Fruit fly (Drosophila melanogaster) whole organism, embryonic: ENCODE data around the gene CG13097.

Experiments
- CG10431 ChIP-seq: fragments of 200-800 bp; sonication (Bioruptor generic); optimal IDR thresholded peaks from 3 replicates; lab custom pipeline; 2018; ENCODE audit warnings: missing biosample characterization, mild to moderate bottlenecking, missing genetic modification characterization
- CG10565 ChIP-seq: fragments of 200-800 bp; sonication (Bioruptor generic); optimal IDR thresholded peaks from 3 replicates; lab custom pipeline; 2016; ENCODE audit warnings: missing biosample characterization, mild to moderate bottlenecking, missing genetic modification characterization
- CG10654 ChIP-seq: fragments of 200-800 bp; sonication (Bioruptor generic); optimal IDR thresholded peaks from 2 replicates; lab custom pipeline; 2016; ENCODE audit warnings: missing biosample characterization, missing genetic modification characterization
- CG10979 ChIP-seq: fragments of 200-800 bp; sonication (Bioruptor generic); optimal IDR thresholded peaks from 2 replicates; lab custom pipeline; 2018; ENCODE audit warnings: missing biosample characterization, mild to moderate bottlenecking, missing genetic modification characterization, moderate library complexity
- CG14014 ChIP-seq: fragments of 200-800 bp; sonication (Bioruptor generic); IDR thresholded peaks from 2 replicates; pipeline ENCODE4 v1.3.6; 2022; ENCODE audit warnings: missing biosample characterization, missing genetic modification characterization
- CG15601 ChIP-seq: fragments of 200-800 bp; sonication (Bioruptor generic); optimal IDR thresholded peaks from 3 replicates; lab custom pipeline; 2019; ENCODE audit warnings: missing biosample characterization, mild to moderate bottlenecking, missing genetic modification characterization, moderate library complexity
- CG17359 ChIP-seq: fragments of 200-800 bp; sonication (Bioruptor generic); optimal IDR thresholded peaks from 3 replicates; lab custom pipeline; 2018; ENCODE audit warnings: missing biosample characterization, mild to moderate bottlenecking, missing genetic modification characterization, moderate library complexity
- CG18599 ChIP-seq: fragments of 200-800 bp; sonication (Bioruptor generic); optimal IDR thresholded peaks from 3 replicates; lab custom pipeline; 2017; ENCODE audit warnings: missing biosample characterization, missing genetic modification characterization, mild to moderate bottlenecking, moderate library complexity, missing genetic modification reagents
- CG2889 ChIP-seq: fragments of 200-800 bp; sonication (Bioruptor generic); IDR thresholded peaks from 3 replicates; pipeline ENCODE4 v1.3.6; 2022; ENCODE audit warnings: missing biosample characterization, missing genetic modification characterization
- CG31365 ChIP-seq: fragments of 200-800 bp; sonication (Bioruptor generic); optimal IDR thresholded peaks from 2 replicates; lab custom pipeline; 2018; ENCODE audit warnings: missing biosample characterization, mild to moderate bottlenecking, missing genetic modification characterization
- CG34376 ChIP-seq: fragments of 200-800 bp; sonication (Bioruptor generic); optimal IDR thresholded peaks from 2 replicates; lab custom pipeline; 2018; ENCODE audit warnings: missing biosample characterization, mild to moderate bottlenecking, missing genetic modification characterization
- CG3726 ChIP-seq: fragments of 200-800 bp; sonication (Bioruptor generic); IDR thresholded peaks from 3 replicates; pipeline ENCODE4, ENCODE4 v1.3.6; 2022; ENCODE audit warnings: missing biosample characterization, missing genetic modification characterization
- CG3847 ChIP-seq: fragments of 200-800 bp; sonication (Bioruptor generic); IDR thresholded peaks from 2 replicates; pipeline ENCODE4 v1.3.6; 2022; ENCODE audit warnings: missing biosample characterization, missing genetic modification characterization
- CG5953 ChIP-seq: fragments of 200-800 bp; sonication (Bioruptor generic); IDR thresholded peaks from 2 replicates; pipeline ENCODE4 v1.3.6; 2022; ENCODE audit warnings: missing biosample characterization, missing genetic modification characterization
- CG7556 ChIP-seq: fragments of 200-800 bp; sonication (Bioruptor generic); optimal IDR thresholded peaks from 2 replicates; lab custom pipeline; 2017; ENCODE audit warnings: missing biosample characterization, mild to moderate bottlenecking, missing genetic modification characterization
- CG8281 ChIP-seq: fragments of 200-800 bp; sonication (Bioruptor generic); optimal IDR thresholded peaks from 2 replicates; lab custom pipeline; 2018; ENCODE audit warnings: missing biosample characterization, mild to moderate bottlenecking, missing genetic modification characterization, moderate library complexity
- CG8944 ChIP-seq: fragments of 200-800 bp; sonication (Bioruptor generic); optimal IDR thresholded peaks from 3 replicates; lab custom pipeline; 2016; ENCODE audit warnings: missing biosample characterization, missing genetic modification characterization
- D ChIP-seq, 2 experiments: fragments of 200-800 bp in 1 of 2; fragments of >200 bp in 1 of 2; sonication (Bioruptor generic) in 1 of 2; optimal IDR thresholded peaks; 2 replicates in 1 of 2; 3 replicates in 1 of 2; lab custom pipeline; 2017; ENCODE audit warnings: mild to moderate bottlenecking in 1 of 2, missing biosample characterization in 1 of 2, missing genetic modification characterization in 1 of 2, missing genetic modification reagents in 1 of 2
- D19A ChIP-seq: fragments of 200-800 bp; optimal IDR thresholded peaks from 3 replicates; lab custom pipeline; 2019; ENCODE audit warnings: missing biosample characterization, mild to moderate bottlenecking, missing genetic modification characterization, moderate library complexity
- Dek ChIP-seq: fragments of 200-800 bp; sonication (Bioruptor generic); optimal IDR thresholded peaks from 3 replicates; lab custom pipeline; 2019; ENCODE audit warnings: missing biosample characterization, mild to moderate bottlenecking, missing genetic modification characterization, moderate library complexity
- Dip2 ChIP-seq: fragments of 200-800 bp; sonication (Bioruptor generic); IDR thresholded peaks from 2 replicates; pipeline ENCODE4 v1.3.6; 2022; ENCODE audit warnings: missing biosample characterization, missing genetic modification characterization
- Doc2 ChIP-seq: fragments of 200-800 bp; sonication (Bioruptor generic); IDR thresholded peaks from 2 replicates; pipeline ENCODE4 v1.3.6; 2022; ENCODE audit warnings: missing biosample characterization, missing genetic modification characterization
- Drgx ChIP-seq: fragments of 200-800 bp; sonication (Bioruptor generic); IDR thresholded peaks from 2 replicates; pipeline ENCODE4 v1.3.6; 2022; ENCODE audit warnings: missing biosample characterization, missing genetic modification characterization
- E2f2 ChIP-seq: fragments of 200-800 bp; sonication (Bioruptor generic); IDR thresholded peaks from 2 replicates; pipeline ENCODE4 v1.3.6; 2022; ENCODE audit warnings: missing biosample characterization, missing genetic modification characterization
- HLH3B ChIP-seq: fragments of 200-800 bp; sonication (Bioruptor generic); IDR thresholded peaks from 2 replicates; pipeline ENCODE4 v1.3.6; 2022; ENCODE audit warnings: missing biosample characterization, missing genetic modification characterization
- MESR4 ChIP-seq: fragments of 200-800 bp; sonication (Bioruptor generic); optimal IDR thresholded peaks from 2 replicates; lab custom pipeline; 2018; ENCODE audit warnings: missing biosample characterization, mild to moderate bottlenecking, missing genetic modification characterization, moderate library complexity
- NFAT ChIP-seq: fragments of 200-800 bp; sonication (Bioruptor generic); IDR thresholded peaks from 2 replicates; pipeline ENCODE4 v1.3.6; 2022; ENCODE audit warnings: missing biosample characterization, missing genetic modification characterization
- Nf-YA ChIP-seq: fragments of 200-800 bp; sonication (Bioruptor generic); IDR thresholded peaks from 2 replicates; pipeline ENCODE4 v1.3.6; 2022; ENCODE audit warnings: missing biosample characterization, missing genetic modification characterization
- Rx ChIP-seq: fragments of 200-800 bp; sonication (Bioruptor generic); IDR thresholded peaks from 2 replicates; pipeline ENCODE4 v1.3.6; 2022; ENCODE audit warnings: missing biosample characterization, missing genetic modification characterization
- Sry-δ ChIP-seq: fragments of 200-800 bp; sonication (Bioruptor generic); optimal IDR thresholded peaks from 2 replicates; lab custom pipeline; 2016; ENCODE audit warnings: missing biosample characterization, missing genetic modification characterization
- ap ChIP-seq: fragments of 200-800 bp; sonication (Bioruptor generic); IDR thresholded peaks from 2 replicates; pipeline ENCODE4 v1.3.6; 2022; ENCODE audit warnings: missing biosample characterization, missing genetic modification characterization
- az2 ChIP-seq: fragments of 200-800 bp; sonication (Bioruptor generic); optimal IDR thresholded peaks from 3 replicates; lab custom pipeline; 2016; ENCODE audit warnings: missing biosample characterization, missing genetic modification characterization
- br ChIP-seq: fragments of >200 bp; optimal IDR thresholded peaks from 2 replicates; lab custom pipeline; 2017
- caup ChIP-seq: fragments of 200-800 bp; sonication (Bioruptor generic); optimal IDR thresholded peaks from 3 replicates; lab custom pipeline; 2017; ENCODE audit warnings: missing biosample characterization, mild to moderate bottlenecking, missing genetic modification characterization, moderate library complexity; ENCODE audit not compliant: severe bottlenecking
- crc ChIP-seq: fragments of 200-800 bp; sonication (Bioruptor generic); optimal IDR thresholded peaks from 2 replicates; lab custom pipeline; 2016; ENCODE audit warnings: missing biosample characterization, missing genetic modification characterization
- crol ChIP-seq: fragments of 200-800 bp; sonication (Bioruptor generic); IDR thresholded peaks from 2 replicates; pipeline ENCODE4 v1.3.6; 2022; ENCODE audit warnings: missing biosample characterization, missing genetic modification characterization
- crp ChIP-seq, 2 experiments: fragments of 200-800 bp; sonication (Bioruptor generic); optimal IDR thresholded peaks; 2 replicates in 1 of 2; 3 replicates in 1 of 2; lab custom pipeline; 2017; ENCODE audit warnings: missing biosample characterization in 2 of 2, missing genetic modification characterization in 2 of 2, mild to moderate bottlenecking in 1 of 2, moderate library complexity in 1 of 2
- dan ChIP-seq: fragments of 200-800 bp; sonication (Bioruptor generic); IDR thresholded peaks from 2 replicates; pipeline ENCODE4 v1.3.6; 2022; ENCODE audit warnings: missing biosample characterization, missing genetic modification characterization
- gem ChIP-seq: fragments of 200-800 bp; sonication (Bioruptor generic); optimal IDR thresholded peaks from 2 replicates; lab custom pipeline; 2019; ENCODE audit warnings: missing biosample characterization, mild to moderate bottlenecking, missing genetic modification characterization, moderate library complexity
- hth ChIP-seq: fragments of >200 bp; optimal IDR thresholded peaks from 2 replicates; lab custom pipeline; 2017; ENCODE audit warnings: inconsistent platforms
- nerfin-1 ChIP-seq: fragments of 200-800 bp; sonication (Bioruptor generic); optimal IDR thresholded peaks from 3 replicates; lab custom pipeline; 2019; ENCODE audit warnings: missing biosample characterization, mild to moderate bottlenecking, missing genetic modification characterization, moderate library complexity
- nmo ChIP-seq: fragments of 200-800 bp; sonication (Bioruptor generic); optimal IDR thresholded peaks from 2 replicates; lab custom pipeline; 2018; ENCODE audit warnings: missing biosample characterization, mild to moderate bottlenecking, missing genetic modification characterization, moderate library complexity
- oc ChIP-seq: fragments of 200-800 bp; sonication (Bioruptor generic); optimal IDR thresholded peaks from 2 replicates; lab custom pipeline; 2018; ENCODE audit warnings: missing biosample characterization, mild to moderate bottlenecking, missing genetic modification characterization, moderate library complexity
- pnt ChIP-seq: fragments of 200-800 bp; sonication (Bioruptor generic); optimal IDR thresholded peaks from 3 replicates; lab custom pipeline; 2016; ENCODE audit warnings: missing biosample characterization, missing genetic modification characterization
- psq ChIP-seq: fragments of 200-800 bp; sonication (Bioruptor generic); optimal IDR thresholded peaks from 2 replicates; lab custom pipeline; 2017; ENCODE audit warnings: missing biosample characterization, missing genetic modification characterization
- tin ChIP-seq: fragments of 200-800 bp; sonication (Bioruptor generic); optimal IDR thresholded peaks from 3 replicates; lab custom pipeline; 2016; ENCODE audit warnings: missing biosample characterization, missing genetic modification characterization
- trh ChIP-seq: fragments of 200-800 bp; sonication (Bioruptor generic); optimal IDR thresholded peaks from 2 replicates; lab custom pipeline; 2016; ENCODE audit warnings: missing biosample characterization, missing genetic modification characterization
- twi ChIP-seq: fragments of 200-800 bp; optimal IDR thresholded peaks from 2 replicates; lab custom pipeline; 2019; ENCODE audit warnings: missing biosample characterization, mild to moderate bottlenecking, missing genetic modification characterization, moderate library complexity
- tx ChIP-seq: fragments of 200-800 bp; sonication (Bioruptor generic); optimal IDR thresholded peaks from 2 replicates; lab custom pipeline; 2016; ENCODE audit warnings: missing biosample characterization, missing genetic modification characterization

CG13097 gene

dm6 chr2L:8534515-8535295, 20.0 kb upstream of the CG13097 start (continued):
- peak; percentile 88 for TF ChIP-seq CG34376 (GFP tag; lab: Kevin White, UChicago)
- TF ChIP-seq nmo (GFP tag; lab: Kevin White, UChicago): peak; percentile 98
- TF ChIP-seq gem (tag; lab: Kevin White, UChicago): peak; percentile 98
- peak; percentile 82 for TF ChIP-seq CG31365 (tag; lab: Kevin White, UChicago)
- peak; percentile 73 for TF ChIP-seq NFAT (GFP tag; lab: Robert Waterston, UW)
- peak; percentile 67 for TF ChIP-seq caup (GFP tag; lab: Kevin White, UChicago)
- peak; percentile 51 for TF ChIP-seq MESR4
- peak; percentile 86 for TF ChIP-seq CG14014 (GFP tag; lab: Robert Waterston, UW)
- peak; percentile 57 for TF ChIP-seq crc (GFP tag; lab: Kevin White, UChicago)
- TF ChIP-seq psq: peak; percentile 47
- TF ChIP-seq HLH3B: peak; percentile 97
- TF ChIP-seq CG15601: peak; percentile 96
- peak; percentile 84 for TF ChIP-seq CG3847 (GFP tag; lab: Robert Waterston, UW)
- TF ChIP-seq pnt: peak; percentile 89
- TF ChIP-seq Drgx (GFP tag; lab: Robert Waterston, UW): peak; percentile 97
- TF ChIP-seq CG10565: peak; percentile 74
- TF ChIP-seq D19A (tag; lab: Kevin White, UChicago): peak; percentile 94
- TF ChIP-seq crol: peak; percentile 97
- TF ChIP-seq Rx: peak; percentile 95
- peak; percentile 94 for TF ChIP-seq CG3726 (GFP tag; lab: Robert Waterston, UW)
- TF ChIP-seq oc: peak; percentile 98
- peak; percentile 95 for TF ChIP-seq az2 (GFP tag; lab: Kevin White, UChicago)
- peak; percentile 27 for TF ChIP-seq Sry-δ (GFP tag; lab: Kevin White, UChicago)
- peak; percentile 69 for TF ChIP-seq CG8944 (GFP tag; lab: Kevin White, UChicago)
- no peak for TF ChIP-seq hth (lab: Kevin White, UChicago)
- TF ChIP-seq CG10979 (tag; lab: Kevin White, UChicago): peak; percentile 97
- TF ChIP-seq twi (tag; lab: Kevin White, UChicago): peak; percentile 91
- TF ChIP-seq trh (GFP tag; lab: Kevin White, UChicago): peak; percentile 89
- peak; percentile 89 for TF ChIP-seq CG18599 (GFP tag; lab: Kevin White, UChicago)
- TF ChIP-seq tin (GFP tag; lab: Kevin White, UChicago): peak; percentile 90
- TF ChIP-seq nerfin-1 (tag; lab: Kevin White, UChicago): peak; percentile 95
- TF ChIP-seq CG2889: peak; percentile 77; the same call in 2 of the 3 replicates
- peak; percentile 71; the same call in 1 of the 2 replicates for TF ChIP-seq Dip2
- peak; percentile 80 for TF ChIP-seq E2f2 (GFP tag; lab: Robert Waterston, UW)
- TF ChIP-seq dan (GFP tag; lab: Robert Waterston, UW): no peak
- TF ChIP-seq Dek: peak; percentile 92
- peak; percentile 15 to 68 for TF ChIP-seq crp (GFP tag; optimal IDR thresholded peaks at IDR 0.05; lab: Kevin White, UChicago)
- peak; percentile 93 for TF ChIP-seq Nf-YA (GFP tag; lab: Robert Waterston, UW)
- peak; percentile 92 for TF ChIP-seq CG10431
- peak; percentile 93 for TF ChIP-seq CG5953
- TF ChIP-seq br: no peak
- TF ChIP-seq CG8281: peak; percentile 87
- TF ChIP-seq ap: peak; percentile 93
- TF ChIP-seq CG7556 (GFP tag; lab: Kevin White, UChicago): peak; percentile 76
- TF ChIP-seq Doc2 (GFP tag; lab: Robert Waterston, UW): peak; percentile 76
- TF ChIP-seq CG17359 (tag; lab: Kevin White, UChicago): peak; percentile 98
- peak; percentile 74 for TF ChIP-seq tx (GFP tag; lab: Kevin White, UChicago)
- TF ChIP-seq D (optimal IDR thresholded peaks at IDR 0.05; lab: Kevin White, UChicago): no peak
- peak; percentile 96 for TF ChIP-seq D (GFP tag; optimal IDR thresholded peaks at IDR 0.05; lab: Kevin White, UChicago)
- TF ChIP-seq CG10654 (GFP tag; lab: Kevin White, UChicago): peak; percentile 90
